Fruit fly (Drosophila melanogaster) whole organism, embryonic: ENCODE measurements around the gene sro.

Experiments used
- Ada2b ChIP-seq: fragments of 200-800 bp; sonication (Bioruptor generic); IDR thresholded peaks from 2 replicates; pipeline ENCODE4 v1.3.6; 2022; ENCODE audit warnings: missing biosample characterization, missing genetic modification characterization
- Antp ChIP-seq: fragments of 200-800 bp; sonication (Bioruptor generic); optimal IDR thresholded peaks from 3 replicates; lab custom pipeline; 2016; ENCODE audit warnings: missing biosample characterization, missing genetic modification characterization
- CG10209 ChIP-seq: fragments of 200-800 bp; sonication (Bioruptor generic); optimal IDR thresholded peaks from 3 replicates; lab custom pipeline; 2017; ENCODE audit warnings: missing biosample characterization, mild to moderate bottlenecking, missing genetic modification characterization, missing genetic modification reagents
- CG11695 ChIP-seq: fragments of 200-800 bp; sonication (Bioruptor generic); IDR thresholded peaks from 3 replicates; pipeline ENCODE4 v1.3.6; 2022; ENCODE audit warnings: missing biosample characterization, missing genetic modification characterization
- CG14965 ChIP-seq: fragments of 200-800 bp; sonication (Bioruptor generic); optimal IDR thresholded peaks from 2 replicates; lab custom pipeline; 2016; ENCODE audit warnings: missing biosample characterization, missing genetic modification characterization, borderline replicate concordance
- CG1832 ChIP-seq: fragments of 200-800 bp; sonication (Bioruptor generic); optimal IDR thresholded peaks from 2 replicates; lab custom pipeline; 2017; ENCODE audit warnings: missing biosample characterization, mild to moderate bottlenecking, missing genetic modification characterization, inconsistent platforms
- CG2678 ChIP-seq: fragments of 200-800 bp; sonication (Bioruptor generic); optimal IDR thresholded peaks from 3 replicates; lab custom pipeline; 2019; ENCODE audit warnings: missing biosample characterization, mild to moderate bottlenecking, missing genetic modification characterization, moderate library complexity
- CG3065 ChIP-seq: fragments of 200-800 bp; sonication (Bioruptor generic); optimal IDR thresholded peaks from 2 replicates; lab custom pipeline; 2016; ENCODE audit warnings: missing biosample characterization, missing genetic modification characterization
- CG32772 ChIP-seq: fragments of 200-800 bp; sonication (Bioruptor generic); IDR thresholded peaks from 2 replicates; pipeline ENCODE4 v1.3.6; 2022; ENCODE audit warnings: missing biosample characterization, missing genetic modification characterization
- CG3407 ChIP-seq: fragments of 200-800 bp; sonication (Bioruptor generic); optimal IDR thresholded peaks from 2 replicates; lab custom pipeline; 2018; ENCODE audit warnings: missing biosample characterization, mild to moderate bottlenecking, missing genetic modification characterization
- CG34376 ChIP-seq: fragments of 200-800 bp; sonication (Bioruptor generic); optimal IDR thresholded peaks from 2 replicates; lab custom pipeline; 2018; ENCODE audit warnings: missing biosample characterization, mild to moderate bottlenecking, missing genetic modification characterization
- CG3838 ChIP-seq: fragments of 200-800 bp; sonication (Bioruptor generic); optimal IDR thresholded peaks from 3 replicates; lab custom pipeline; 2016; ENCODE audit warnings: missing biosample characterization, missing genetic modification characterization
- CG4404 ChIP-seq: fragments of 200-800 bp; sonication (Bioruptor generic); IDR thresholded peaks from 2 replicates; pipeline ENCODE4 v1.3.6; 2022; ENCODE audit warnings: missing biosample characterization, missing genetic modification characterization
- CG4617 ChIP-seq: fragments of 200-800 bp; sonication (Bioruptor generic); optimal IDR thresholded peaks from 3 replicates; lab custom pipeline; 2016; ENCODE audit warnings: missing biosample characterization, missing genetic modification characterization, borderline replicate concordance
- CG4820 ChIP-seq: fragments of 200-800 bp; sonication (Bioruptor generic); optimal IDR thresholded peaks from 3 replicates; lab custom pipeline; 2016; ENCODE audit warnings: missing biosample characterization, missing genetic modification characterization
- CG4854 ChIP-seq: fragments of 200-800 bp; sonication (Bioruptor generic); optimal IDR thresholded peaks from 2 replicates; lab custom pipeline; 2016; ENCODE audit warnings: missing biosample characterization, missing genetic modification characterization, inconsistent platforms
- CG7556 ChIP-seq: fragments of 200-800 bp; sonication (Bioruptor generic); optimal IDR thresholded peaks from 2 replicates; lab custom pipeline; 2017; ENCODE audit warnings: missing biosample characterization, mild to moderate bottlenecking, missing genetic modification characterization
- CG7786 ChIP-seq: fragments of 200-800 bp; sonication (Bioruptor generic); optimal IDR thresholded peaks from 2 replicates; lab custom pipeline; 2016; ENCODE audit warnings: missing biosample characterization, missing genetic modification characterization
- CG8290 ChIP-seq, 3 experiments: fragments of 200-800 bp; sonication (Bioruptor generic); optimal IDR thresholded peaks; 2 replicates each; lab custom pipeline; 2016 to 2019; ENCODE audit warnings: missing biosample characterization in 3 of 3, missing genetic modification characterization in 3 of 3, mild to moderate bottlenecking in 2 of 3, moderate library complexity in 1 of 3
- CG8765 ChIP-seq: fragments of 200-800 bp; sonication (Bioruptor generic); IDR thresholded peaks from 2 replicates; pipeline ENCODE4 v1.3.6; 2022; ENCODE audit warnings: missing biosample characterization, missing genetic modification characterization
- CG9797 ChIP-seq: fragments of 200-800 bp; sonication (Bioruptor generic); optimal IDR thresholded peaks from 3 replicates; lab custom pipeline; 2018; ENCODE audit warnings: missing biosample characterization, mild to moderate bottlenecking, missing genetic modification characterization
- D ChIP-seq, 2 experiments: fragments of 200-800 bp in 1 of 2; fragments of >200 bp in 1 of 2; sonication (Bioruptor generic) in 1 of 2; optimal IDR thresholded peaks; 2 replicates in 1 of 2; 3 replicates in 1 of 2; lab custom pipeline; 2017; ENCODE audit warnings: mild to moderate bottlenecking in 1 of 2, missing biosample characterization in 1 of 2, missing genetic modification characterization in 1 of 2, missing genetic modification reagents in 1 of 2
- Drgx ChIP-seq: fragments of 200-800 bp; sonication (Bioruptor generic); IDR thresholded peaks from 2 replicates; pipeline ENCODE4 v1.3.6; 2022; ENCODE audit warnings: missing biosample characterization, missing genetic modification characterization
- Elba2 ChIP-seq: fragments of 200-800 bp; sonication (Bioruptor generic); optimal IDR thresholded peaks from 3 replicates; lab custom pipeline; 2016; ENCODE audit warnings: missing biosample characterization, missing genetic modification characterization
- GATAe ChIP-seq: fragments of 200-800 bp; sonication (Bioruptor generic); conservative IDR thresholded peaks from 2 replicates; pipeline ENCODE4 v1.3.6; 2022; ENCODE audit warnings: missing biosample characterization, missing genetic modification characterization
- Hand ChIP-seq: fragments of 200-800 bp; sonication (Bioruptor generic); optimal IDR thresholded peaks from 2 replicates; lab custom pipeline; 2017; ENCODE audit warnings: mild to moderate bottlenecking, missing biosample characterization, missing genetic modification reagents, missing genetic modification characterization
- Hmx ChIP-seq: fragments of 200-800 bp; sonication (Bioruptor generic); optimal IDR thresholded peaks from 2 replicates; lab custom pipeline; 2016; ENCODE audit warnings: missing biosample characterization, missing genetic modification characterization
- Hr51 ChIP-seq, 2 experiments: fragments of 200-800 bp; sonication (Bioruptor generic); optimal IDR thresholded peaks; 2 replicates in 1 of 2; 3 replicates in 1 of 2; lab custom pipeline; 2016 to 2018; ENCODE audit warnings: missing biosample characterization in 2 of 2, missing genetic modification characterization in 2 of 2, mild to moderate bottlenecking in 1 of 2, moderate library complexity in 1 of 2
- Hsf ChIP-seq: fragments of 200-800 bp; sonication (Bioruptor generic); optimal IDR thresholded peaks from 3 replicates; lab custom pipeline; 2016; ENCODE audit warnings: missing biosample characterization, missing genetic modification characterization
- Med ChIP-seq: fragments of 200-800 bp; sonication (Bioruptor generic); peaks from one replicate; lab custom pipeline; 2016; ENCODE audit warnings: missing biosample characterization, missing genetic modification characterization, mild to moderate bottlenecking, inconsistent platforms, moderate library complexity
- Mrtf ChIP-seq: fragments of 200-800 bp; sonication (Bioruptor generic); IDR thresholded peaks from 3 replicates; pipeline ENCODE4 v1.3.6; 2022; ENCODE audit warnings: missing biosample characterization, missing genetic modification characterization
- NfI ChIP-seq: fragments of 200-800 bp; sonication (Bioruptor generic); optimal IDR thresholded peaks from 3 replicates; lab custom pipeline; 2018; ENCODE audit warnings: missing biosample characterization, mild to moderate bottlenecking, missing genetic modification characterization, moderate library complexity
- az2 ChIP-seq: fragments of 200-800 bp; sonication (Bioruptor generic); optimal IDR thresholded peaks from 3 replicates; lab custom pipeline; 2016; ENCODE audit warnings: missing biosample characterization, missing genetic modification characterization
- bab2 ChIP-seq: fragments of 200-800 bp; sonication (Bioruptor generic); optimal IDR thresholded peaks from 2 replicates; lab custom pipeline; 2016; ENCODE audit warnings: missing biosample characterization, missing genetic modification characterization
- exex ChIP-seq: fragments of 200-800 bp; sonication (Bioruptor generic); optimal IDR thresholded peaks from 4 replicates; lab custom pipeline; 2018; ENCODE audit warnings: missing biosample characterization, mild to moderate bottlenecking, missing genetic modification characterization, moderate library complexity
- fd102C ChIP-seq: fragments of 200-800 bp; sonication (Bioruptor generic); optimal IDR thresholded peaks from 2 replicates; lab custom pipeline; 2018; ENCODE audit warnings: missing biosample characterization, mild to moderate bottlenecking, missing genetic modification characterization, moderate library complexity
- grn ChIP-seq: fragments of 200-800 bp; sonication (Bioruptor generic); optimal IDR thresholded peaks from 3 replicates; lab custom pipeline; 2017; ENCODE audit warnings: missing biosample characterization, missing genetic modification characterization
- ken ChIP-seq: fragments of 200-800 bp; sonication (Bioruptor generic); IDR thresholded peaks from 3 replicates; pipeline ENCODE4 v1.3.6; 2022; ENCODE audit warnings: missing biosample characterization, missing genetic modification characterization
- lab ChIP-seq: fragments of 200-800 bp; sonication (Bioruptor generic); optimal IDR thresholded peaks from 3 replicates; lab custom pipeline; 2017; ENCODE audit warnings: missing biosample characterization, missing genetic modification characterization, mild to moderate bottlenecking, moderate library complexity, missing genetic modification reagents
- pan ChIP-seq, 4 experiments: fragments of >200 bp in 3 of 4; fragments of 200-800 bp in 1 of 4; sonication (Bioruptor generic) in 1 of 4; optimal IDR thresholded peaks in 3 of 4; IDR thresholded peaks in 1 of 4; 2 replicates each; pipeline versions ENCODE4 v1.3.6 to Lab custom; 2017 to 2022; ENCODE audit warnings: missing biosample characterization in 2 of 4, missing genetic modification characterization in 2 of 4, mixed read lengths in 1 of 4
- psq ChIP-seq: fragments of 200-800 bp; sonication (Bioruptor generic); optimal IDR thresholded peaks from 2 replicates; lab custom pipeline; 2017; ENCODE audit warnings: missing biosample characterization, missing genetic modification characterization
- ro ChIP-seq: fragments of 200-800 bp; sonication (Bioruptor generic); IDR thresholded peaks from 2 replicates; pipeline ENCODE4 v1.3.6; 2022; ENCODE audit warnings: missing biosample characterization, missing genetic modification characterization
- sd ChIP-seq: fragments of 200-800 bp; sonication (Bioruptor generic); optimal IDR thresholded peaks from 3 replicates; lab custom pipeline; 2018; ENCODE audit warnings: missing biosample characterization, mild to moderate bottlenecking, missing genetic modification characterization, moderate library complexity
- sens ChIP-seq: fragments of 200-800 bp; sonication (Bioruptor generic); peaks from one replicate; lab custom pipeline; 2016; ENCODE audit warnings: missing biosample characterization, missing genetic modification characterization
- sisA ChIP-seq: fragments of 200-800 bp; sonication (Bioruptor generic); IDR thresholded peaks from 2 replicates; pipeline ENCODE4 v1.3.6; 2022; ENCODE audit warnings: missing biosample characterization, missing genetic modification characterization
- sug ChIP-seq: fragments of 200-800 bp; optimal IDR thresholded peaks from 2 replicates; lab custom pipeline; 2019; ENCODE audit warnings: missing biosample characterization, mild to moderate bottlenecking, missing genetic modification characterization, moderate library complexity
- tin ChIP-seq: fragments of 200-800 bp; sonication (Bioruptor generic); optimal IDR thresholded peaks from 3 replicates; lab custom pipeline; 2016; ENCODE audit warnings: missing biosample characterization, missing genetic modification characterization
- ttk ChIP-seq: fragments of 200-800 bp; sonication (Bioruptor generic); IDR thresholded peaks from 2 replicates; pipeline ENCODE4 v2.1.2; 2022; ENCODE audit warnings: missing biosample characterization, missing genetic modification characterization
- wor ChIP-seq: fragments of 200-800 bp; sonication (Bioruptor generic); IDR thresholded peaks from 2 replicates; pipeline ENCODE4 v1.3.6; 2022; ENCODE audit warnings: missing biosample characterization, missing genetic modification characterization

The sro gene

DNA sequence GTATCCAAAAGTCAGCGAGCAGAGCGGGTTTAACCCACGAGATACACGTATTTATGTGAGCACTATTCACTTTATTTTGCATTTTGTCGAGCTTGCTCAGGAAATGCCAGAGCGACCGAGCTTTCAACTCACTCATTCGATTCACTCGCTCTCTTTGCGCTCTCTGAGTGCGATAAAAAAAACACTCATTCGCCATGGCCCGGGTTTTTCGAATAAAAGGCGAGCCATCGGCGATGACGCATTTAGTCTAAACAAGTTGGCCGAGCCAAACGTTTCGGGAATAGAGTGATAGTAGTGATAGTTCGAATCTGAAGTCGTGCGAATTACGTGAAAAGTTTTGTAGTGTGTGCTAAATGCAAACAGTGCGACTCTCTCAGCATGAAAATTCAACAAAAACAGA lies 12.0 kb upstream of the sro start (continued):
- TF ChIP-seq CG10209 (GFP tag; lab: Kevin White, UChicago) (no peak), ken (GFP tag; lab: Robert Waterston, UW) (0 out of 3 replicates have a peak, but pooled peaks have one; percentile 36), CG4617 (no peak), ro (no peak), CG3407 (GFP tag; lab: Kevin White, UChicago) (no peak), Hand (GFP tag; lab: Kevin White, UChicago) (peak; percentile 46), az2 (GFP tag; lab: Kevin White, UChicago) (no peak), GATAe (no peak), Mrtf (GFP tag; lab: Robert Waterston, UW) (no peak), CG1832 (GFP tag; lab: Kevin White, UChicago) (no peak), CG11695 (GFP tag; lab: Robert Waterston, UW) (no peak), CG7556 (no peak), bab2 (GFP tag; lab: Kevin White, UChicago) (no peak), tin (GFP tag; lab: Kevin White, UChicago) (no peak), CG8765 (no peak), ttk (GFP tag; lab: Robert Waterston, UW) (no peak), Antp (GFP tag; lab: Kevin White, UChicago) (peak; percentile 18), CG7786 (no peak), CG3065 (GFP tag; lab: Kevin White, UChicago) (no peak)

DNA sequence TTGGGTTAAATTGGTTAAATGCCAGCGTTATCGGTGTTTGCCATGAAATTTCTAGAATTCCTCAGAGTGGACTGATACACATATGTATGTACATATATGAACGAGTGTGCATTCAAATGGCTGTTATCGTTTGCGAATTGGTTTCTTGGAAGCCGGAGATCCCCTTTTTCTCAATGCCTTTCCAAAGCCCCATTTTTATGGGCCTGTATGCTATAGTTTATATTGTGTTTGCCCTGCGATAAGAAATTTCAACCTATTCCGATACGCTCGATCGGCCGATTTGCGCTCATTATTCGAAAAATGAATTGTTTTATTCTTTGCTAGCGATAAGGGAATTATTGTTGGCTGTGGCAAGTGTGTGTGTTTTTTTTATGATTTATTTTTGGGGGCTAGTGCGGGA lies 11.2 kb upstream of the sro start:
- TF ChIP-seq CG34376 (GFP tag; lab: Kevin White, UChicago) (peak; percentile 53), exex (peak; percentile 86), pan (optimal IDR thresholded peaks at IDR 0.05; lab: Kevin White, UChicago) (no peak), pan (GFP tag; optimal IDR thresholded peaks at IDR 0.05 in 1 of 2, IDR thresholded peaks at IDR 0.05 in 1 of 2) (peak in 1 of 2 experiments; percentile 8), sd (tag; lab: Kevin White, UChicago) (peak; percentile 79), CG9797 (GFP tag; lab: Kevin White, UChicago) (no peak), grn (GFP tag; lab: Kevin White, UChicago) (peak; percentile 21), sisA (GFP tag; lab: Robert Waterston, UW) (no peak), Hsf (GFP tag; lab: Kevin White, UChicago) (no peak), CG8290 (GFP tag; optimal IDR thresholded peaks at IDR 0.05; lab: Kevin White, UChicago) (no peak), CG8290 (tag; optimal IDR thresholded peaks at IDR 0.05; lab: Kevin White, UChicago) (no peak), GATAe (peak; percentile 39; the same call in 1 of the 2 replicates), Hr51 (GFP tag; optimal IDR thresholded peaks at IDR 0.05; lab: Kevin White, UChicago) (no peak), CG3838 (GFP tag; lab: Kevin White, UChicago) (no peak), lab (GFP tag; lab: Kevin White, UChicago) (peak; percentile 13), Med (GFP tag; lab: Kevin White, UChicago) (peak; percentile 0), Elba2 (no peak), CG2678 (peak; percentile 35), Drgx (GFP tag; lab: Robert Waterston, UW) (no peak), sug (tag; lab: Kevin White, UChicago) (peak; percentile 9), sens (GFP tag; lab: Kevin White, UChicago) (peak; percentile 69)
- TF ChIP-seq, all 482 proteins: peak for 11

- TF ChIP-seq CG4820 (GFP tag; lab: Kevin White, UChicago) = no peak
- TF ChIP-seq Ada2b = no peak
- no peak for TF ChIP-seq CG4854 (GFP tag; lab: Kevin White, UChicago)
- TF ChIP-seq CG14965 (GFP tag; lab: Kevin White, UChicago) = no peak
- no peak for TF ChIP-seq wor (GFP tag; lab: Robert Waterston, UW)
- peak; percentile 13 for TF ChIP-seq Med (GFP tag; lab: Kevin White, UChicago)
- no peak for TF ChIP-seq D (optimal IDR thresholded peaks at IDR 0.05; lab: Kevin White, UChicago)
- no peak for TF ChIP-seq D (GFP tag; optimal IDR thresholded peaks at IDR 0.05; lab: Kevin White, UChicago)
- no peak for TF ChIP-seq az2 (GFP tag; lab: Kevin White, UChicago)
- TF ChIP-seq psq (GFP tag; lab: Kevin White, UChicago) = no peak
- TF ChIP-seq CG4404 (GFP tag; lab: Robert Waterston, UW) = 0 out of 2 replicates have a peak, but pooled peaks have one; percentile 10
- no peak for TF ChIP-seq fd102C (GFP tag; lab: Kevin White, UChicago)
- TF ChIP-seq NfI (GFP tag; lab: Kevin White, UChicago) = no peak
- TF ChIP-seq Hmx (GFP tag; lab: Kevin White, UChicago) = no peak
- TF ChIP-seq CG32772 (GFP tag; lab: Robert Waterston, UW) = no peak
Measured at dm6 chr3R:29785242-29785641, 9.2 kb upstream of the sro start.
